Fruit fly (Drosophila melanogaster) whole organism, embryonic: ENCODE results near the gene Mul1.

ENCODE experiments used
- Asciz ChIP-seq: fragments of 200-800 bp; sonication (Bioruptor generic); optimal IDR thresholded peaks from 2 replicates; lab custom pipeline; 2017; ENCODE audit warnings: missing biosample characterization, mild to moderate bottlenecking, missing genetic modification characterization, missing genetic modification reagents
- Awh ChIP-seq: fragments of 200-800 bp; sonication (Bioruptor generic); IDR thresholded peaks from 2 replicates; pipeline ENCODE4, ENCODE4 v1.3.6; 2022; ENCODE audit warnings: missing biosample characterization, missing genetic modification characterization
- CG10147 ChIP-seq: fragments of 200-800 bp; sonication (Bioruptor generic); optimal IDR thresholded peaks from 2 replicates; lab custom pipeline; 2019; ENCODE audit warnings: missing biosample characterization, mild to moderate bottlenecking, missing genetic modification characterization, moderate library complexity
- CG1024 ChIP-seq: fragments of 200-800 bp; sonication (Bioruptor generic); IDR thresholded peaks from 2 replicates; pipeline ENCODE4 v1.3.6; 2022; ENCODE audit warnings: missing biosample characterization, missing genetic modification characterization
- CG10366 ChIP-seq: fragments of 200-800 bp; sonication (Bioruptor generic); IDR thresholded peaks from 2 replicates; pipeline ENCODE4 v1.3.6; 2022; ENCODE audit warnings: missing biosample characterization, missing genetic modification characterization
- CG10959 ChIP-seq: fragments of 200-800 bp; sonication (Bioruptor generic); IDR thresholded peaks from 2 replicates; pipeline ENCODE4 v1.3.6; 2022; ENCODE audit warnings: missing biosample characterization, missing genetic modification characterization
- CG10979 ChIP-seq: fragments of 200-800 bp; sonication (Bioruptor generic); optimal IDR thresholded peaks from 2 replicates; lab custom pipeline; 2018; ENCODE audit warnings: missing biosample characterization, mild to moderate bottlenecking, missing genetic modification characterization, moderate library complexity
- CG12071 ChIP-seq: fragments of 200-800 bp; sonication (Bioruptor generic); optimal IDR thresholded peaks from 3 replicates; lab custom pipeline; 2018; ENCODE audit warnings: missing biosample characterization, mild to moderate bottlenecking, missing genetic modification characterization
- CG12155 ChIP-seq: fragments of 200-800 bp; sonication (Bioruptor generic); optimal IDR thresholded peaks from 3 replicates; lab custom pipeline; 2016; ENCODE audit warnings: missing biosample characterization, missing genetic modification characterization
- CG14050 ChIP-seq: fragments of 200-800 bp; sonication (Bioruptor generic); IDR thresholded peaks from 3 replicates; pipeline ENCODE4 v1.3.6; 2022; ENCODE audit warnings: missing biosample characterization, missing genetic modification characterization
- CG1602 ChIP-seq: fragments of 200-800 bp; sonication (Bioruptor generic); optimal IDR thresholded peaks from 3 replicates; lab custom pipeline; 2016; ENCODE audit warnings: missing biosample characterization, missing genetic modification characterization
- CG16815 ChIP-seq: fragments of 200-800 bp; sonication (Bioruptor generic); optimal IDR thresholded peaks from 3 replicates; lab custom pipeline; 2017; ENCODE audit warnings: missing biosample characterization, mild to moderate bottlenecking, missing genetic modification characterization
- CG17361 ChIP-seq: fragments of 200-800 bp; sonication (Bioruptor generic); IDR thresholded peaks from 3 replicates; pipeline ENCODE4 v1.3.6; 2022; ENCODE audit warnings: missing biosample characterization, missing genetic modification characterization
- CG17612 ChIP-seq: fragments of 200-800 bp; sonication (Bioruptor generic); IDR thresholded peaks from 2 replicates; pipeline ENCODE4 v1.3.6; 2022; ENCODE audit warnings: missing biosample characterization, missing genetic modification characterization
- CG18619 ChIP-seq: fragments of 200-800 bp; sonication (Bioruptor generic); optimal IDR thresholded peaks from 3 replicates; lab custom pipeline; 2017; ENCODE audit warnings: missing biosample characterization, mild to moderate bottlenecking, missing genetic modification characterization
- CG18764 ChIP-seq: fragments of 200-800 bp; sonication (Bioruptor generic); optimal IDR thresholded peaks from 3 replicates; lab custom pipeline; 2016; ENCODE audit warnings: missing biosample characterization, missing genetic modification characterization
- CG2889 ChIP-seq: fragments of 200-800 bp; sonication (Bioruptor generic); IDR thresholded peaks from 3 replicates; pipeline ENCODE4 v1.3.6; 2022; ENCODE audit warnings: missing biosample characterization, missing genetic modification characterization
- CG4328 ChIP-seq: fragments of 200-800 bp; sonication (Bioruptor generic); optimal IDR thresholded peaks from 3 replicates; lab custom pipeline; 2017; ENCODE audit warnings: missing biosample characterization, missing genetic modification reagents, missing genetic modification characterization
- CG4730 ChIP-seq: fragments of 200-800 bp; sonication (Bioruptor generic); IDR thresholded peaks from 2 replicates; pipeline ENCODE4 v1.3.6; 2022; ENCODE audit warnings: missing biosample characterization, missing genetic modification characterization
- CG4820 ChIP-seq: fragments of 200-800 bp; sonication (Bioruptor generic); optimal IDR thresholded peaks from 3 replicates; lab custom pipeline; 2016; ENCODE audit warnings: missing biosample characterization, missing genetic modification characterization
- CG5953 ChIP-seq: fragments of 200-800 bp; sonication (Bioruptor generic); IDR thresholded peaks from 2 replicates; pipeline ENCODE4 v1.3.6; 2022; ENCODE audit warnings: missing biosample characterization, missing genetic modification characterization
- CG6175 ChIP-seq: fragments of 200-800 bp; sonication (Bioruptor generic); IDR thresholded peaks from 3 replicates; pipeline ENCODE4 v1.3.6; 2022; ENCODE audit warnings: missing biosample characterization, missing genetic modification characterization
- CG6689 ChIP-seq: fragments of 200-800 bp; sonication (Bioruptor generic); IDR thresholded peaks from 2 replicates; pipeline ENCODE4 v1.3.6; 2022; ENCODE audit warnings: missing biosample characterization, missing genetic modification characterization
- CG6813 ChIP-seq: fragments of 200-800 bp; sonication (Bioruptor generic); optimal IDR thresholded peaks from 2 replicates; lab custom pipeline; 2017; ENCODE audit warnings: missing biosample characterization, missing genetic modification characterization, mild to moderate bottlenecking, moderate library complexity, missing genetic modification reagents
- CG9876 ChIP-seq: fragments of 200-800 bp; sonication (Bioruptor generic); optimal IDR thresholded peaks from 2 replicates; lab custom pipeline; 2016; ENCODE audit warnings: missing biosample characterization, missing genetic modification characterization
- Camta ChIP-seq: fragments of 200-800 bp; sonication (Bioruptor generic); optimal IDR thresholded peaks from 2 replicates; lab custom pipeline; 2016; ENCODE audit warnings: missing biosample characterization, missing genetic modification characterization
- Chrac-16 ChIP-seq: fragments of 200-800 bp; sonication (Bioruptor generic); optimal IDR thresholded peaks from 3 replicates; lab custom pipeline; 2016; ENCODE audit warnings: missing biosample characterization, missing genetic modification characterization
- CkIIα-i1 ChIP-seq: fragments of 200-800 bp; sonication (Bioruptor generic); IDR thresholded peaks from 2 replicates; pipeline ENCODE4 v1.3.6; 2022; ENCODE audit warnings: missing biosample characterization, missing genetic modification characterization
- Dref ChIP-seq: fragments of 200-800 bp; sonication (Bioruptor generic); IDR thresholded peaks from 2 replicates; pipeline ENCODE4 v1.3.6; 2022; ENCODE audit warnings: missing biosample characterization, missing genetic modification characterization
- HLH3B ChIP-seq: fragments of 200-800 bp; sonication (Bioruptor generic); IDR thresholded peaks from 2 replicates; pipeline ENCODE4 v1.3.6; 2022; ENCODE audit warnings: missing biosample characterization, missing genetic modification characterization
- Mad ChIP-seq: fragments of 200-800 bp; sonication (Bioruptor generic); optimal IDR thresholded peaks from 2 replicates; lab custom pipeline; 2016; ENCODE audit warnings: missing biosample characterization, missing genetic modification characterization
- NC2α ChIP-seq: fragments of 200-800 bp; sonication (Bioruptor generic); optimal IDR thresholded peaks from 2 replicates; lab custom pipeline; 2016; ENCODE audit warnings: missing biosample characterization, missing genetic modification characterization
- Nf-YB ChIP-seq: fragments of 200-800 bp; sonication (Bioruptor generic); optimal IDR thresholded peaks from 3 replicates; lab custom pipeline; 2019; ENCODE audit warnings: missing biosample characterization, mild to moderate bottlenecking, missing genetic modification characterization, moderate library complexity
- PHDP ChIP-seq: fragments of 200-800 bp; sonication (Bioruptor generic); optimal IDR thresholded peaks from 3 replicates; lab custom pipeline; 2018; ENCODE audit warnings: missing biosample characterization, mild to moderate bottlenecking, missing genetic modification characterization, moderate library complexity
- cad ChIP-seq: fragments of >200 bp; optimal IDR thresholded peaks from 2 replicates; lab custom pipeline; 2017; ENCODE audit warnings: missing biosample characterization, missing genetic modification characterization
- chif ChIP-seq, 2 experiments: fragments of 200-800 bp; sonication (Bioruptor generic); optimal IDR thresholded peaks; 3 replicates each; lab custom pipeline; 2016; ENCODE audit warnings: missing biosample characterization in 2 of 2, missing genetic modification characterization in 2 of 2
- corto ChIP-seq: fragments of 200-800 bp; sonication (Bioruptor generic); optimal IDR thresholded peaks from 2 replicates; lab custom pipeline; 2016; ENCODE audit warnings: missing biosample characterization, mild to moderate bottlenecking, missing genetic modification characterization, moderate library complexity
- dimm ChIP-seq: fragments of 200-800 bp; sonication (Bioruptor generic); IDR thresholded peaks from 2 replicates; pipeline ENCODE4 v1.3.6; 2022; ENCODE audit warnings: missing biosample characterization, missing genetic modification characterization
- disco-r ChIP-seq: fragments of 200-800 bp; sonication (Bioruptor generic); optimal IDR thresholded peaks from 2 replicates; lab custom pipeline; 2016; ENCODE audit warnings: missing biosample characterization, missing genetic modification characterization
- eve ChIP-seq, 2 experiments: fragments of >200 bp; optimal IDR thresholded peaks; 2 replicates each; lab custom pipeline; 2017; ENCODE audit warnings: missing biosample characterization in 2 of 2, missing genetic modification characterization in 2 of 2
- fru ChIP-seq: fragments of >200 bp; optimal IDR thresholded peaks from 2 replicates; lab custom pipeline; 2017
- gce ChIP-seq: fragments of 200-800 bp; sonication (Bioruptor generic); IDR thresholded peaks from 3 replicates; pipeline ENCODE4 v1.3.6; 2022; ENCODE audit warnings: missing biosample characterization, missing genetic modification characterization
- gem ChIP-seq: fragments of 200-800 bp; sonication (Bioruptor generic); optimal IDR thresholded peaks from 2 replicates; lab custom pipeline; 2019; ENCODE audit warnings: missing biosample characterization, mild to moderate bottlenecking, missing genetic modification characterization, moderate library complexity
- gro ChIP-seq: fragments of 200-800 bp; sonication (Bioruptor generic); optimal IDR thresholded peaks from 2 replicates; lab custom pipeline; 2016; ENCODE audit warnings: missing biosample characterization, missing genetic modification characterization
- nau ChIP-seq: fragments of 200-800 bp; sonication (Bioruptor generic); optimal IDR thresholded peaks from 3 replicates; lab custom pipeline; 2017; ENCODE audit warnings: missing biosample characterization, mild to moderate bottlenecking, missing genetic modification characterization, missing genetic modification reagents
- seq ChIP-seq: fragments of 200-800 bp; sonication (Bioruptor generic); IDR thresholded peaks from 2 replicates; pipeline ENCODE4 v1.3.6; 2022; ENCODE audit warnings: missing biosample characterization, missing genetic modification characterization
- sima ChIP-seq: fragments of 200-800 bp; sonication (Bioruptor generic); optimal IDR thresholded peaks from 2 replicates; lab custom pipeline; 2016; ENCODE audit warnings: missing biosample characterization, missing genetic modification characterization
- sqz ChIP-seq: fragments of 200-800 bp; sonication (Bioruptor generic); optimal IDR thresholded peaks from 3 replicates; lab custom pipeline; 2018; ENCODE audit warnings: missing biosample characterization, mild to moderate bottlenecking, missing genetic modification characterization
- stc ChIP-seq: fragments of 200-800 bp; sonication (Bioruptor generic); IDR thresholded peaks from 2 replicates; pipeline ENCODE4 v1.3.6; 2022; ENCODE audit warnings: missing biosample characterization, missing genetic modification characterization
- tap ChIP-seq: fragments of 200-800 bp; optimal IDR thresholded peaks from 3 replicates; lab custom pipeline; 2019; ENCODE audit warnings: missing biosample characterization, mild to moderate bottlenecking, missing genetic modification characterization, moderate library complexity
- ttk ChIP-seq: fragments of 200-800 bp; sonication (Bioruptor generic); IDR thresholded peaks from 2 replicates; pipeline ENCODE4 v2.1.2; 2022; ENCODE audit warnings: missing biosample characterization, missing genetic modification characterization
- usp ChIP-seq: fragments of >200 bp; optimal IDR thresholded peaks from 2 replicates; lab custom pipeline; 2017; ENCODE audit warnings: missing biosample characterization, missing genetic modification characterization
- zfh2 ChIP-seq: fragments of 200-800 bp; sonication (Bioruptor generic); optimal IDR thresholded peaks from 2 replicates; lab custom pipeline; 2016; ENCODE audit warnings: missing biosample characterization, missing genetic modification characterization

Gene Mul1

DNA sequence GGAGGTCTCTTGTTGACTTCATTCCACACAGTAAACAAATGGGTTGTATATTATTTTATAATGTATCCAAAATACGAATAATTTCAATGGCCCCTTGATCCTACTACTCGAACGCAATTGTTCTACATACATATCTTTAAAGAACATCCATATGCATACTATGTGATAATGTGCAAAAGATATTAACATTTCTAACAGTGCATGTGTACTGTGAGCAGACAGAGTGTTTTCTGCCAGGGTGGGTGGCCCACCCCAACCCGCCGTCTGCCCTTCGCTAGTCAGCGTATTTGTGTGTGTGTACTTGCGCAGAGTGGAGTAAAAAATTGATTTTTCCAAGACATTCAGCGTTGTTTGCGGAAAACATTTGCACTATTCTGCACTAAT, 49.7 kb downstream of the Mul1 start (continued):
- peak; percentile 61 for TF ChIP-seq CG6813 (GFP tag; lab: Kevin White, UChicago)
- TF ChIP-seq eve (GFP tag; optimal IDR thresholded peaks at IDR 0.05; lab: Kevin White, UChicago): peak in 1 of 2 experiments; percentile 72
- TF ChIP-seq zfh2 (GFP tag; lab: Kevin White, UChicago): no peak
- no peak for TF ChIP-seq CG6175 (GFP tag; lab: Robert Waterston, UW)
- TF ChIP-seq CG9876 (GFP tag; lab: Kevin White, UChicago): peak; percentile 8
- TF ChIP-seq sqz (GFP tag; lab: Kevin White, UChicago): no peak
- TF ChIP-seq cad (GFP tag; lab: Kevin White, UChicago): no peak
- peak; percentile 0 for TF ChIP-seq CG18764 (GFP tag; lab: Kevin White, UChicago)
- TF ChIP-seq CG10979: peak; percentile 29
- TF ChIP-seq CG2889 (GFP tag; lab: Robert Waterston, UW): peak; percentile 31; the same call in 1 of the 3 replicates
- no peak for TF ChIP-seq Nf-YB
- TF ChIP-seq Mad (GFP tag; lab: Kevin White, UChicago): no peak
- no peak for TF ChIP-seq sima
- no peak for TF ChIP-seq NC2α
- TF ChIP-seq CG16815 (GFP tag; lab: Kevin White, UChicago): no peak
- TF ChIP-seq CG12155 (GFP tag; lab: Kevin White, UChicago): no peak
- TF ChIP-seq gem (tag; lab: Kevin White, UChicago): peak; percentile 64
- TF ChIP-seq disco-r (GFP tag; lab: Kevin White, UChicago): no peak
- TF ChIP-seq CG17612 (GFP tag; lab: Robert Waterston, UW): peak; percentile 52
- TF ChIP-seq gro: no peak
- TF ChIP-seq fru (lab: Kevin White, UChicago): no peak
- peak; percentile 75 for TF ChIP-seq CG10366 (GFP tag; lab: Robert Waterston, UW)
- TF ChIP-seq seq (GFP tag; lab: Robert Waterston, UW): peak; percentile 57
- TF ChIP-seq usp (GFP tag; lab: Kevin White, UChicago): no peak
- peak; percentile 49 for TF ChIP-seq CG1602 (GFP tag; lab: Kevin White, UChicago)
- peak; percentile 22 for TF ChIP-seq Asciz
- TF ChIP-seq gce (GFP tag; lab: Robert Waterston, UW): peak; percentile 53; the same call in 1 of the 3 replicates
- TF ChIP-seq nau: no peak
- TF ChIP-seq tap (tag; lab: Kevin White, UChicago): peak; percentile 57
- TF ChIP-seq Chrac-16 (GFP tag; lab: Kevin White, UChicago): peak; percentile 12
- TF ChIP-seq CkIIα-i1: peak; percentile 22; the same call in 1 of the 2 replicates
- TF ChIP-seq CG6689 (GFP tag; lab: Robert Waterston, UW): peak; percentile 70
- TF ChIP-seq CG17361: peak; percentile 34; the same call in 1 of the 3 replicates
- TF ChIP-seq chif (GFP tag; optimal IDR thresholded peaks at IDR 0.05; lab: Kevin White, UChicago): peak in 1 of 2 experiments; percentile 2
- TF ChIP-seq Camta (GFP tag; lab: Kevin White, UChicago): no peak
- TF ChIP-seq PHDP (tag; lab: Kevin White, UChicago): peak; percentile 69
- peak; percentile 68 for TF ChIP-seq Awh (GFP tag; lab: Robert Waterston, UW)
- TF ChIP-seq Dref (GFP tag; lab: Robert Waterston, UW): no peak
- TF ChIP-seq stc (GFP tag; lab: Robert Waterston, UW): peak; percentile 76
- peak; percentile 74 for TF ChIP-seq CG14050 (GFP tag; lab: Robert Waterston, UW)
- peak; percentile 72; the same call in 1 of the 2 replicates for TF ChIP-seq CG5953 (GFP tag; lab: Robert Waterston, UW)
- peak; percentile 43; the same call in 1 of the 2 replicates for TF ChIP-seq CG10959 (GFP tag; lab: Robert Waterston, UW)
- peak; percentile 81 for TF ChIP-seq ttk (GFP tag; lab: Robert Waterston, UW)
- TF ChIP-seq CG10147 (GFP tag; lab: Kevin White, UChicago): peak; percentile 29
- peak; percentile 78 for TF ChIP-seq CG12071 (GFP tag; lab: Kevin White, UChicago)
- no peak for TF ChIP-seq CG18619 (GFP tag; lab: Kevin White, UChicago)
- peak; percentile 53 for TF ChIP-seq CG4820
- TF ChIP-seq dimm: 0 out of 2 replicates have a peak, but pooled peaks have one; percentile 28
- TF ChIP-seq CG4730: peak; percentile 26; the same call in 1 of the 2 replicates
- TF ChIP-seq CG1024 (GFP tag; lab: Robert Waterston, UW): peak; percentile 56; the same call in 1 of the 2 replicates
- TF ChIP-seq corto (GFP tag; lab: Kevin White, UChicago): peak; percentile 85
- no peak for TF ChIP-seq CG4328 (GFP tag; lab: Kevin White, UChicago)
- peak; percentile 82 for TF ChIP-seq HLH3B
